Worm (Caenorhabditis elegans) whole organism, L3 larva: Measurements from ENCODE around the gene hrde-2.
A peak's percentile ranks its signal among the peaks of the same experiment; 100 is the strongest.

Experiments
- R02D3.7 ChIP-seq: fragments of 150-350 bp; optimal IDR thresholded peaks from 2 replicates; lab custom pipeline; 2014; ENCODE audit warnings: missing biosample characterization, missing genetic modification characterization
- ZK546.5 ChIP-seq: sonication (generic microtip); optimal IDR thresholded peaks from 2 replicates; lab custom pipeline; 2017; ENCODE audit warnings: missing biosample characterization, missing genetic modification characterization
- ceh-16 ChIP-seq: sonication (generic microtip); optimal IDR thresholded peaks from 2 replicates; lab custom pipeline; 2017; ENCODE audit warnings: missing biosample characterization, missing genetic modification characterization
- ceh-28 ChIP-seq: fragments of 150-350 bp; optimal IDR thresholded peaks from 2 replicates; lab custom pipeline; 2014; ENCODE audit warnings: missing biosample characterization, missing genetic modification reagents, missing genetic modification characterization
- ceh-9 ChIP-seq: sonication (generic microtip); optimal IDR thresholded peaks from 2 replicates; lab custom pipeline; 2018; ENCODE audit warnings: missing biosample characterization, missing genetic modification characterization
- daf-12 ChIP-seq: fragments of 150-350 bp; optimal IDR thresholded peaks from 2 replicates; lab custom pipeline; 2014; ENCODE audit warnings: missing biosample characterization, missing genetic modification reagents, missing genetic modification characterization
- egl-5 ChIP-seq: fragments of 150-350 bp; optimal IDR thresholded peaks from 2 replicates; lab custom pipeline; 2017; ENCODE audit warnings: missing biosample characterization, missing genetic modification reagents, missing genetic modification characterization, inconsistent platforms
- elt-1 ChIP-seq: fragments of 150-350 bp; optimal IDR thresholded peaks from 2 replicates; lab custom pipeline; 2014; ENCODE audit warnings: missing biosample characterization, missing genetic modification characterization
- elt-2 ChIP-seq: sonication (generic microtip); optimal IDR thresholded peaks from 2 replicates; lab custom pipeline; 2016; ENCODE audit warnings: missing genetic modification reagents, mild to moderate bottlenecking, missing genetic modification characterization, missing compliant biosample characterization
- fkh-10 ChIP-seq: sonication (generic microtip); optimal IDR thresholded peaks from 2 replicates; lab custom pipeline; 2017; ENCODE audit warnings: missing biosample characterization, missing genetic modification reagents, missing genetic modification characterization
- fkh-2 ChIP-seq: fragments of 150-350 bp; optimal IDR thresholded peaks from 2 replicates; lab custom pipeline; 2014; ENCODE audit warnings: missing biosample characterization, missing genetic modification reagents, missing genetic modification characterization
- fos-1 ChIP-seq: fragments of 150-350 bp; optimal IDR thresholded peaks from 2 replicates; lab custom pipeline; 2014; ENCODE audit warnings: missing biosample characterization, missing genetic modification characterization
- jun-1 ChIP-seq: fragments of 150-350 bp; optimal IDR thresholded peaks from 2 replicates; lab custom pipeline; 2014; ENCODE audit warnings: missing biosample characterization, missing genetic modification reagents, missing genetic modification characterization
- lin-15B ChIP-seq: fragments of 150-350 bp; optimal IDR thresholded peaks from 2 replicates; lab custom pipeline; 2014; ENCODE audit warnings: missing biosample characterization, missing genetic modification characterization
- lsy-12 ChIP-seq: sonication (generic microtip); optimal IDR thresholded peaks from 2 replicates; lab custom pipeline; 2016; ENCODE audit warnings: mild to moderate bottlenecking, missing genetic modification characterization, missing compliant biosample characterization
- mdl-1 ChIP-seq: fragments of 150-350 bp; optimal IDR thresholded peaks from 2 replicates; lab custom pipeline; 2014; ENCODE audit warnings: missing biosample characterization, missing genetic modification characterization
- mml-1 ChIP-seq: fragments of 150-350 bp; sonication (generic microtip); optimal IDR thresholded peaks from 3 replicates; lab custom pipeline; 2014; ENCODE audit warnings: missing biosample characterization, missing genetic modification characterization
- nfya-1 ChIP-seq: sonication (generic microtip); optimal IDR thresholded peaks from 2 replicates; lab custom pipeline; 2017; ENCODE audit warnings: missing genetic modification characterization, mild to moderate bottlenecking, missing compliant biosample characterization, antibody characterized with exemption, moderate library complexity; ENCODE audit not compliant: insufficient read depth
- nhr-11 ChIP-seq: fragments of 150-350 bp; optimal IDR thresholded peaks from 2 replicates; lab custom pipeline; 2014; ENCODE audit warnings: missing biosample characterization, missing genetic modification characterization
- nhr-25 ChIP-seq: sonication (generic microtip); optimal IDR thresholded peaks from 2 replicates; lab custom pipeline; 2017; ENCODE audit warnings: missing biosample characterization, missing genetic modification characterization
- nhr-28 ChIP-seq: fragments of 150-350 bp; optimal IDR thresholded peaks from 2 replicates; lab custom pipeline; 2014; ENCODE audit warnings: missing biosample characterization, missing genetic modification characterization
- nhr-67 ChIP-seq: fragments of 150-350 bp; optimal IDR thresholded peaks from 2 replicates; lab custom pipeline; 2014; ENCODE audit warnings: missing biosample characterization, missing genetic modification characterization
- nhr-76 ChIP-seq: fragments of 150-350 bp; sonication (generic microtip); optimal IDR thresholded peaks from 5 replicates; lab custom pipeline; 2014; ENCODE audit warnings: missing biosample characterization, missing genetic modification characterization
- pha-4 ChIP-seq: fragments of 150-350 bp; optimal IDR thresholded peaks from 2 replicates; lab custom pipeline; 2014; ENCODE audit warnings: missing biosample characterization, missing genetic modification reagents, missing genetic modification characterization
- pqm-1 ChIP-seq: fragments of 150-350 bp; optimal IDR thresholded peaks from 2 replicates; lab custom pipeline; 2017; ENCODE audit warnings: missing biosample characterization, missing genetic modification characterization, inconsistent platforms
- sea-2 ChIP-seq: fragments of 150-350 bp; sonication (generic microtip); optimal IDR thresholded peaks from 4 replicates; lab custom pipeline; 2014; ENCODE audit warnings: missing biosample characterization, missing genetic modification reagents, missing genetic modification characterization
- skn-1 ChIP-seq: fragments of 150-350 bp; optimal IDR thresholded peaks from 2 replicates; lab custom pipeline; 2014; ENCODE audit warnings: missing biosample characterization, missing genetic modification characterization
- snpc-4 ChIP-seq: fragments of 150-350 bp; optimal IDR thresholded peaks from 2 replicates; lab custom pipeline; 2014; ENCODE audit warnings: missing biosample characterization, missing genetic modification characterization
- tbx-2 ChIP-seq: sonication (generic microtip); optimal IDR thresholded peaks from 2 replicates; lab custom pipeline; 2016; ENCODE audit warnings: mild to moderate bottlenecking, missing genetic modification characterization, missing compliant biosample characterization
- ztf-11 ChIP-seq: fragments of 150-350 bp; optimal IDR thresholded peaks from 2 replicates; lab custom pipeline; 2014; ENCODE audit warnings: missing biosample characterization, missing genetic modification characterization
- ztf-4 ChIP-seq: fragments of 150-350 bp; optimal IDR thresholded peaks from 2 replicates; lab custom pipeline; 2014; ENCODE audit warnings: missing biosample characterization, missing genetic modification characterization

The hrde-2 gene

DNA sequence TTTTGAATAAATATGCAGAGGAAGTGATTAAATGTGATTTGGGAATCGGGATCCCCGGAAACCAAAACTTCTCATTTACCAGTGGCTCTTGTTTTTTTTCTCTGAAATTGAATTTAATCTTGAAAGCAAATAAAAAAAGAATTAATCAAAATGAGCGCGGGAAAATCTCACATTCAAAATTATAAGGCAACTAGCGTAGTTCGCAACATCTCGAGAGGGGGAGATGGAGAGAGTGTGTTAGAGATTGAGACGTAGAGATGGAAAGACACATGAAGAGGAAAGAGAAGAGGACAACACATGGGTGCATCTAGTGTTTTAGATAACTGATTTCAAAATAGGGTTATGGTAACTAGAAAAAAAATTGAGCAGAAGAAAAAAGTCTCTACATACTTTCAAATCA lies 43.2 kb downstream of the hrde-2 start, which contains the start of gene sdc-3:
sdc-3 (minus strand) TSS at position 101 of the 400 bp plus-strand sequence.
- TF ChIP-seq fkh-2 (tag; lab: Kevin White, UChicago): no peak
- no peak for TF ChIP-seq daf-12
- peak; percentile 4 for TF ChIP-seq elt-2
- TF ChIP-seq egl-5: no peak
- no peak for TF ChIP-seq ceh-28 (tag; lab: Kevin White, UChicago)

DNA sequence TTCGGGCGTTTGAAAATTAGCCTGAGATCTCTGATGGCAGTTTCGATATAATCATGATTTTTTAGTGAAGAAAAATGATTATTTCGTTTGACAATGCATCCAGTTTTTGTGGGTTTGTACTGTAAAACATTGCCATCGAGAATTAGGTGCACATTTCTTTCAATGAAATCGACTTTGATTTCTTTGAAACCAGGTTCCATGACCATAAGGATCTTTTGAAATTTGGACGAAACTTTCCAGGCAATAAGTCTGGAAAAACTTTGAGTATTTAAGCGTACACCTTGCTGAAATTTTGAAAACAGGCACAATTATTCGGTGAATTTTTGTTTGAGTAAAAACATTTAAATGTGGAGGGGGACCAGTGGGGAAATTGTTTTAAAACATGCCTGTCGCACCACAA lies 46.8 kb downstream of the hrde-2 start:
- TF ChIP-seq daf-12 (no peak), nhr-11 (tag; lab: Kevin White, UChicago) (no peak), lin-15B (no peak), elt-1 (no peak), tbx-2 (tag; lab: Kevin White, UChicago) (no peak), mdl-1 (tag; lab: Kevin White, UChicago) (no peak), jun-1 (tag; lab: Kevin White, UChicago) (no peak), egl-5 (no peak), ztf-11 (no peak), fos-1 (tag; lab: Kevin White, UChicago) (no peak), ZK546.5 (tag; lab: Kevin White, UChicago) (no peak), nhr-76 (no peak), ceh-9 (tag; lab: Kevin White, UChicago) (no peak), mml-1 (no peak), nfya-1 (no peak), ztf-4 (tag; lab: Kevin White, UChicago) (no peak), ceh-16 (tag; lab: Kevin White, UChicago) (no peak), nhr-67 (no peak), snpc-4 (tag; lab: Kevin White, UChicago) (no peak), skn-1 (tag; lab: Kevin White, UChicago) (no peak)
- TF ChIP-seq, all 47 proteins: peak for 0

ce11 chrV:15052368-15052767 lies 47.5 kb downstream of the hrde-2 start, which contains the start of the genes fbxa-82 and C25D7.5:
Gene fbxa-82 (minus strand): TSS chrV:15052530.
Gene C25D7.5 (plus strand): TSS chrV:15052650.
- TF ChIP-seq sea-2 (GFP tag; lab: Kevin White, UChicago) (no peak), pqm-1 (tag; lab: Kevin White, UChicago) (peak; percentile 41), pha-4 (peak; percentile 31), elt-2 (peak; percentile 28)

DNA sequence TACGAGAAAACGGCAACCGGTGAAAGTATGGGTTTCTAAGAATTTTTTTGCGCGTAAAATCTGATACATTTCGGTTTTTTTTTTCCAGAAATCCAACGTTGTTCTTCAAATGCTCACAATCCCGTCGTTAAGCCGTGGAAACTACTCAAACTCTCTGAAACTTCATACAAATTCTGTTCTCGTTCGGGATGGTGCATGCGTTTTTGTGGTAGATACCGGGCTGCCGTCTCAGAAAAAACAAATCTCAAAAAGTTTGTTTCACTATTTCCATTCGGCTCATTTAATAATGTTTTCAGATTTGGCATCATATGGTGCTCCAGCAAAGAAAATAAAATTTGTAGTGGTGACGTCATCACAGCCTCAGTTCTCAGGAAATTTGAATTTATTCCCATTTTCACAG lies 49.8 kb downstream of the hrde-2 start:
- TF ChIP-seq skn-1 (tag; lab: Kevin White, UChicago): no peak
- TF ChIP-seq tbx-2 (tag; lab: Kevin White, UChicago): no peak
- TF ChIP-seq nhr-28 (tag; lab: Kevin White, UChicago): no peak
- TF ChIP-seq fkh-10: no peak

DNA sequence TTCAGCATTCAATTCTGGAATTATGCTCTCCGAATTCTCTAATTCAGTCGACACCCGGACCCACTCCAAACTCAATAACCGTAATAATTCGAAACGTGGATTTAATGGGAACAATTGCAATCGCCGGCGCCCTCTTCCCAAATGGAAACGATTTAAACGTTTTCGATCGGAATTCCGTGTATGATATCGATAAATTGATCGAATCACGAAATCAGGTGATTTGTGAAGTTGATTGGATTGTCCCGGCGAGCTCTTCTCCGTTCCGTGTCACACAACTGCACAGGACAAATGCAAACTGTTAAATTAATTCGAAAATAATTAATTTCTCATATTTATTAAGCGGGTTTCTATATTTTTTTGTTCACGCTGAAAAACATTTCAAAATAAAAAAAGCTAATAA lies 51.0 kb downstream of the hrde-2 start, which contains the start of gene C25D7.16:
C25D7.16 (plus strand) TSS at position 301 of the 400 bp plus-strand sequence.
- TF ChIP-seq fos-1 (tag; lab: Kevin White, UChicago) (no peak), nhr-25 (tag; lab: Kevin White, UChicago) (no peak), snpc-4 (tag; lab: Kevin White, UChicago) (no peak), lsy-12 (no peak), ceh-9 (tag; lab: Kevin White, UChicago) (no peak), R02D3.7 (tag; lab: Kevin White, UChicago) (no peak)
